Worm (Caenorhabditis elegans) whole organism, young adult: ENCODE measurements around the gene gid-8.
A peak's percentile ranks its signal among the peaks of the same experiment; 100 is the strongest.

Source experiments
- B0019.2 ChIP-seq: fragments of 200-800 bp; sonication (Bioruptor generic); conservative IDR thresholded peaks from 2 replicates; pipeline ENCODE4 v1.3.6; 2022; ENCODE audit warnings: missing genetic modification reagents, missing genetic modification characterization, missing compliant biosample characterization
- B0035.1 ChIP-seq: sonication (generic microtip); optimal IDR thresholded peaks from 2 replicates; lab custom pipeline; 2016; ENCODE audit warnings: missing genetic modification characterization, mild to moderate bottlenecking, missing compliant biosample characterization, missing genotype, missing genetic modification reagents
- F10E7.11 ChIP-seq: sonication (generic microtip); optimal IDR thresholded peaks from 2 replicates; lab custom pipeline; 2017; ENCODE audit warnings: mild to moderate bottlenecking, missing genetic modification characterization, moderate library complexity, missing compliant biosample characterization
- F22D6.2 ChIP-seq: sonication (generic microtip); optimal IDR thresholded peaks from 2 replicates; lab custom pipeline; 2016; ENCODE audit warnings: mild to moderate bottlenecking, missing genetic modification characterization, missing compliant biosample characterization
- F39B2.1 ChIP-seq: fragments of 200-800 bp; sonication (Bioruptor generic); IDR thresholded peaks from 2 replicates; pipeline ENCODE4 v1.3.6; 2022; ENCODE audit warnings: missing genetic modification reagents, missing genetic modification characterization, missing compliant biosample characterization
- F52B5.7 ChIP-seq: sonication (generic microtip); optimal IDR thresholded peaks from 2 replicates; lab custom pipeline; 2016; ENCODE audit warnings: mild to moderate bottlenecking, missing genetic modification characterization, missing compliant biosample characterization
- Y79H2A.3 ChIP-seq: fragments of 200-800 bp; sonication (Bioruptor generic); conservative IDR thresholded peaks from 2 replicates; pipeline ENCODE4 v1.3.6; 2022; ENCODE audit warnings: missing genetic modification reagents, missing genetic modification characterization, missing compliant biosample characterization
- Y95B8A.8 ChIP-seq: fragments of 200-800 bp; sonication (Bioruptor generic); IDR thresholded peaks from 2 replicates; pipeline ENCODE4 v1.3.6; 2022; ENCODE audit warnings: missing genetic modification reagents, missing genetic modification characterization, missing compliant biosample characterization
- atf-7 ChIP-seq: sonication (generic microtip); optimal IDR thresholded peaks from 2 replicates; lab custom pipeline; 2017; ENCODE audit warnings: mild to moderate bottlenecking, missing genetic modification characterization, missing compliant biosample characterization
- bed-1 ChIP-seq: fragments of 200-800 bp; sonication (Bioruptor generic); IDR thresholded peaks from 2 replicates; pipeline ENCODE4 v1.3.6; 2022; ENCODE audit warnings: missing genetic modification reagents, missing genetic modification characterization, missing compliant biosample characterization
- ceh-40 ChIP-seq: fragments of 200-800 bp; sonication (Bioruptor generic); IDR thresholded peaks from 2 replicates; pipeline ENCODE4 v1.3.6; 2022; ENCODE audit warnings: missing genetic modification characterization, missing compliant biosample characterization
- ceh-91 ChIP-seq: fragments of 200-800 bp; sonication (Bioruptor generic); IDR thresholded peaks from 2 replicates; pipeline ENCODE4 v1.3.6; 2022; ENCODE audit warnings: missing genetic modification reagents, missing genetic modification characterization, missing compliant biosample characterization
- chd-7 ChIP-seq: sonication (generic microtip); optimal IDR thresholded peaks from 2 replicates; lab custom pipeline; 2016; ENCODE audit warnings: mild to moderate bottlenecking, missing genetic modification characterization, moderate library complexity, missing compliant biosample characterization
- dox-1 ChIP-seq: fragments of 200-800 bp; sonication (Bioruptor generic); IDR thresholded peaks from 2 replicates; pipeline ENCODE4 v1.3.6; 2022; ENCODE audit warnings: missing genetic modification reagents, missing genetic modification characterization, missing compliant biosample characterization
- dpff-1 ChIP-seq: sonication (generic microtip); optimal IDR thresholded peaks from 2 replicates; lab custom pipeline; 2017; ENCODE audit warnings: mild to moderate bottlenecking, missing genetic modification characterization, missing compliant biosample characterization
- ekl-4 ChIP-seq: fragments of 200-800 bp; sonication (Bioruptor generic); IDR thresholded peaks from 2 replicates; pipeline ENCODE4 v1.3.6; 2022; ENCODE audit warnings: missing genetic modification reagents, missing genetic modification characterization, missing compliant biosample characterization
- hlh-26 ChIP-seq: fragments of 200-800 bp; sonication (Bioruptor generic); conservative IDR thresholded peaks from 2 replicates; pipeline ENCODE4 v1.3.6; 2022; ENCODE audit warnings: missing genetic modification reagents, missing genetic modification characterization, missing compliant biosample characterization
- hmg-1.2 ChIP-seq: fragments of 200-800 bp; sonication (Bioruptor generic); IDR thresholded peaks from 2 replicates; pipeline ENCODE4 v1.3.6; 2022; ENCODE audit warnings: missing genetic modification reagents, missing genetic modification characterization, missing compliant biosample characterization
- hrde-1 ChIP-seq: sonication (generic microtip); optimal IDR thresholded peaks from 2 replicates; lab custom pipeline; 2016; ENCODE audit warnings: missing genetic modification characterization, mild to moderate bottlenecking, missing compliant biosample characterization, moderate library complexity, missing genotype, missing genetic modification reagents, borderline replicate concordance
- lag-1 ChIP-seq: fragments of 200-800 bp; sonication (Bioruptor generic); IDR thresholded peaks from 2 replicates; pipeline ENCODE4 v1.3.6; 2022; ENCODE audit warnings: missing genetic modification reagents, missing genetic modification characterization, missing compliant biosample characterization
- let-607 ChIP-seq, 2 experiments: fragments of 200-800 bp in 1 of 2; sonication (Bioruptor generic) in 1 of 2; sonication (generic microtip) in 1 of 2; optimal IDR thresholded peaks; 2 replicates each; lab custom pipeline; 2016 to 2018; ENCODE audit warnings: mild to moderate bottlenecking in 2 of 2, missing compliant biosample characterization in 2 of 2, missing genetic modification characterization in 2 of 2, moderate library complexity in 2 of 2, missing genotype in 1 of 2
- lsy-27 ChIP-seq: sonication (generic microtip); optimal IDR thresholded peaks from 2 replicates; lab custom pipeline; 2017; ENCODE audit warnings: missing genetic modification characterization, mild to moderate bottlenecking, missing compliant biosample characterization, antibody characterized with exemption, missing genotype, borderline replicate concordance; ENCODE audit not compliant: insufficient read depth
- madf-3 ChIP-seq: fragments of 200-800 bp; sonication (Bioruptor generic); IDR thresholded peaks from 2 replicates; pipeline ENCODE4 v1.3.6; 2022; ENCODE audit warnings: missing genetic modification reagents, missing genetic modification characterization, missing compliant biosample characterization
- madf-6 ChIP-seq: fragments of 200-800 bp; sonication (Bioruptor generic); IDR thresholded peaks from 2 replicates; pipeline ENCODE4 v1.3.6; 2022; ENCODE audit warnings: missing genetic modification reagents, missing genetic modification characterization, missing compliant biosample characterization
- mcd-1 ChIP-seq: fragments of 200-800 bp; sonication (Bioruptor generic); IDR thresholded peaks from 2 replicates; pipeline ENCODE4 v1.3.6; 2022; ENCODE audit warnings: missing genetic modification reagents, missing genetic modification characterization, missing compliant biosample characterization
- nfya-2 ChIP-seq: fragments of 200-800 bp; sonication (Bioruptor generic); IDR thresholded peaks from 2 replicates; pipeline ENCODE4 v1.3.6; 2022; ENCODE audit warnings: missing genetic modification reagents, missing genetic modification characterization, missing compliant biosample characterization
- nfyb-1 ChIP-seq: fragments of 200-800 bp; sonication (Bioruptor generic); IDR thresholded peaks from 2 replicates; pipeline ENCODE4 v1.3.6; 2022; ENCODE audit warnings: missing genetic modification reagents, missing genetic modification characterization, missing compliant biosample characterization
- pbrm-1 ChIP-seq: fragments of 200-800 bp; sonication (Bioruptor generic); IDR thresholded peaks from 2 replicates; pipeline ENCODE4 v1.3.6; 2022; ENCODE audit warnings: missing genetic modification reagents, missing genetic modification characterization, missing compliant biosample characterization
- rec-8 ChIP-seq, 2 experiments: sonication (generic microtip); optimal IDR thresholded peaks; 2 replicates each; lab custom pipeline; 2016; ENCODE audit warnings: mild to moderate bottlenecking in 2 of 2, missing genetic modification characterization in 2 of 2, missing genetic modification reagents in 2 of 2, missing genotype in 2 of 2, missing biosample characterization in 1 of 2, missing compliant biosample characterization in 1 of 2, moderate library complexity in 1 of 2
- snpc-1.1 ChIP-seq: sonication (generic microtip); optimal IDR thresholded peaks from 2 replicates; lab custom pipeline; 2017; ENCODE audit warnings: missing genetic modification characterization, mild to moderate bottlenecking, missing compliant biosample characterization, antibody characterized with exemption, moderate library complexity, missing genotype, missing genetic modification reagents; ENCODE audit not compliant: insufficient read depth
- snpc-3.4 ChIP-seq: sonication (generic microtip); optimal IDR thresholded peaks from 2 replicates; lab custom pipeline; 2017; ENCODE audit warnings: missing genetic modification characterization, mild to moderate bottlenecking, missing compliant biosample characterization, antibody characterized with exemption, moderate library complexity, missing genotype, missing genetic modification reagents
- unc-130 ChIP-seq: sonication (generic microtip); optimal IDR thresholded peaks from 2 replicates; lab custom pipeline; 2016; ENCODE audit warnings: missing genetic modification reagents, missing genetic modification characterization, missing compliant biosample characterization
- unc-62 ChIP-seq: fragments of 150-350 bp; optimal IDR thresholded peaks from 2 replicates; lab custom pipeline; 2014; ENCODE audit warnings: missing biosample characterization, missing genetic modification reagents, missing genetic modification characterization
- ztf-22 ChIP-seq: fragments of 200-800 bp; sonication (Bioruptor generic); optimal IDR thresholded peaks from 2 replicates; lab custom pipeline; 2018; ENCODE audit warnings: mild to moderate bottlenecking, missing genetic modification characterization, moderate library complexity, missing compliant biosample characterization
- ztf-26 ChIP-seq: sonication (generic microtip); optimal IDR thresholded peaks from 2 replicates; lab custom pipeline; 2017; ENCODE audit warnings: missing genetic modification characterization, missing compliant biosample characterization
- ztf-28 ChIP-seq: fragments of 200-800 bp; sonication (Bioruptor generic); IDR thresholded peaks from 2 replicates; pipeline ENCODE4 v1.3.6; 2022; ENCODE audit warnings: missing genetic modification reagents, missing genetic modification characterization, missing compliant biosample characterization

Gene gid-8

ce11 chrV:1445081-1445480, 22.5 kb upstream of the gid-8 start, which contains the start of gene cnc-5:
Gene cnc-5, plus strand, starts transcription at chrV:1445381.
- TF ChIP-seq hmg-1.2 (GFP tag; lab: Robert Waterston, UW) (no peak), hlh-26 (GFP tag; lab: Robert Waterston, UW) (no peak), F39B2.1 (GFP tag; lab: Robert Waterston, UW) (no peak), Y79H2A.3 (no peak)

ce11 chrV:1447079-1447478, 20.5 kb upstream of the gid-8 start, which contains the start of gene cnc-4:
Gene cnc-4, plus strand, starts transcription at chrV:1447195.
- TF ChIP-seq dpff-1 (tag; lab: Kevin White, UChicago), result no peak
- no peak for TF ChIP-seq B0035.1 (tag; lab: Kevin White, UChicago)

ce11 chrV:1447724-1448123, 19.8 kb upstream of the gid-8 start, which contains the start of gene cnc-3:
Gene cnc-3, plus strand, starts transcription at chrV:1448004.
- TF ChIP-seq F10E7.11 (no peak), nfyb-1 (GFP tag; lab: Robert Waterston, UW) (0 out of 2 replicates have a peak, but pooled peaks have one; percentile 45), rec-8 (tag; optimal IDR thresholded peaks at IDR 0.05; lab: Kevin White, UChicago) (no peak), nfya-2 (no peak)

- TF ChIP-seq chd-7 (no peak), pbrm-1 (GFP tag; lab: Robert Waterston, UW) (no peak), unc-130 (GFP tag; lab: Kevin White, UChicago) (no peak), lsy-27 (tag; lab: Kevin White, UChicago) (no peak), hrde-1 (tag; lab: Kevin White, UChicago) (no peak), dox-1 (GFP tag; lab: Robert Waterston, UW) (no peak), ztf-26 (no peak), F52B5.7 (no peak), bed-1 (GFP tag; lab: Robert Waterston, UW) (no peak), mcd-1 (GFP tag; lab: Robert Waterston, UW) (no peak), ekl-4 (GFP tag; lab: Robert Waterston, UW) (no peak), ceh-91 (GFP tag; lab: Robert Waterston, UW) (no peak), ztf-22 (GFP tag; lab: Kevin White, UChicago) (no peak), F22D6.2 (tag; lab: Kevin White, UChicago) (no peak), atf-7 (tag; lab: Kevin White, UChicago) (no peak), let-607 (tag; optimal IDR thresholded peaks at IDR 0.05; lab: Kevin White, UChicago) (no peak), B0019.2 (no peak), snpc-1.1 (tag; lab: Kevin White, UChicago) (no peak)
- TF ChIP-seq, all 124 proteins: peak for 0
These were observed 17.4 kb upstream of the gid-8 start, which contains the start of gene cnc-2 for ce11 chrV:1450160-1450559. Gene cnc-2, minus strand, starts transcription at chrV:1450183.

ce11 chrV:1451334-1451733, 16.2 kb upstream of the gid-8 start, which contains the start of gene srj-23:
Gene srj-23, plus strand, starts transcription at chrV:1451634.
- TF ChIP-seq pbrm-1 (GFP tag; lab: Robert Waterston, UW) (no peak), dox-1 (GFP tag; lab: Robert Waterston, UW) (no peak), snpc-3.4 (tag; lab: Kevin White, UChicago) (no peak), B0035.1 (tag; lab: Kevin White, UChicago) (no peak), madf-3 (GFP tag; lab: Robert Waterston, UW) (no peak), Y95B8A.8 (GFP tag; lab: Robert Waterston, UW) (no peak), unc-62 (GFP tag; lab: Kevin White, UChicago) (no peak), lag-1 (no peak), madf-6 (no peak), ceh-40 (no peak), ztf-28 (GFP tag; lab: Robert Waterston, UW) (no peak)
- TF ChIP-seq, all 124 proteins: peak for 0
